Fruit fly (Drosophila melanogaster): Measurements from ENCODE around the gene sgg.

sgg gene

DNA sequence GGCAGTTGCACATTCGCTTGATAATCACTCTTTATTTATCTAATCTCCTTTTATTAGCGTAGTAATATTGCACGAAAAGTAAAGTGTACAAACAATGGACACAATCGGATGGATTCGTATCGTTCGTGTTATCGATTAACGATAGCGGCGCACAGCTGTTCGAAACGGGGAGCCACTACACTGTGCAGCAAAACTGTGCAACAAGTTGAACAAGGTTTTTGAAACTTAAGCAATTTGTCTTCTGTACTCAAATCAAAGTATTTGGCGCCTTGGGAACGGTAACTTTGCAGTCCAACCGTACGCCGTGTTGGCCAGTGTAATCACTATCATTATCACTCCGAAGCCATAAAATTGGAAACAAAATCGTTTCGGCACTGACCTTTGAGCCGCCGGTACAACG, 14.1 kb upstream of the sgg start, which contains the start of the genes Tsp3A and Seipin (continued):
- peak; percentile 88 for TF ChIP-seq unpg (GFP tag; optimal IDR thresholded peaks at IDR 0.05)
- TF ChIP-seq h (optimal IDR thresholded peaks at IDR 0.05) = no peak
- peak; percentile 94 for TF ChIP-seq dysf (GFP tag; IDR thresholded peaks at IDR 0.05)
- peak; percentile 82 for TF ChIP-seq ap (GFP tag; IDR thresholded peaks at IDR 0.05)
- peak; percentile 86 for TF ChIP-seq rib (GFP tag; IDR thresholded peaks at IDR 0.05)
- TF ChIP-seq tio (GFP tag; optimal IDR thresholded peaks at IDR 0.05) = no peak
- TF ChIP-seq CG7556 (GFP tag; optimal IDR thresholded peaks at IDR 0.05) = peak; percentile 80
- peak; percentile 65 for TF ChIP-seq Dad (GFP tag; optimal IDR thresholded peaks at IDR 0.05)
- peak; percentile 75 to 89 for TF ChIP-seq dpn (GFP tag; optimal IDR thresholded peaks at IDR 0.05)
- TF ChIP-seq CG12391 (tag; optimal IDR thresholded peaks at IDR 0.05) = peak; percentile 77
- TF ChIP-seq CG31365 (tag; optimal IDR thresholded peaks at IDR 0.05) = peak; percentile 80
- TF ChIP-seq lola (GFP tag; optimal IDR thresholded peaks at IDR 0.05) = peak in 1 of 3 experiments; percentile 46
- TF ChIP-seq zen (tag; optimal IDR thresholded peaks at IDR 0.05) = peak; percentile 38
- TF ChIP-seq Usf (GFP tag; optimal IDR thresholded peaks at IDR 0.05) = peak; percentile 65
- TF ChIP-seq Deaf1 (tag; optimal IDR thresholded peaks at IDR 0.05) = peak; percentile 70
- TF ChIP-seq zen2 (GFP tag; IDR thresholded peaks at IDR 0.05; ENCODE audit: partially characterized antibody) = peak; percentile 16; the same call in 1 of the 3 replicates
- peak; percentile 94 for TF ChIP-seq CG2120 (GFP tag; optimal IDR thresholded peaks at IDR 0.05)
- TF ChIP-seq Hmr (GFP tag; optimal IDR thresholded peaks at IDR 0.05) = peak; percentile 91
- no peak for TF ChIP-seq sqz (GFP tag; optimal IDR thresholded peaks at IDR 0.05)
- TF ChIP-seq CG3281 (GFP tag; optimal IDR thresholded peaks at IDR 0.05) = peak; percentile 89
- TF ChIP-seq zfh1 (GFP tag; IDR thresholded peaks at IDR 0.05) = peak; percentile 89
- peak; percentile 67 for TF ChIP-seq nerfin-1 (tag; optimal IDR thresholded peaks at IDR 0.05)
- peak; percentile 67 for TF ChIP-seq gcm (GFP tag; optimal IDR thresholded peaks at IDR 0.05)
- TF ChIP-seq CG17385 (GFP tag; optimal IDR thresholded peaks at IDR 0.05) = no peak
- TF ChIP-seq CG31388 (GFP tag; optimal IDR thresholded peaks at IDR 0.05) = peak; percentile 31
- TF ChIP-seq esg (GFP tag; conservative IDR thresholded peaks at IDR 0.05) = peak; percentile 75
- peak; percentile 66 for TF ChIP-seq tx (GFP tag; optimal IDR thresholded peaks at IDR 0.05)
- TF ChIP-seq jing (GFP tag; optimal IDR thresholded peaks at IDR 0.05) = no peak
- TF ChIP-seq CoRest (tag; optimal IDR thresholded peaks at IDR 0.05) = peak; percentile 82
- no peak for TF ChIP-seq CG17568 (GFP tag; optimal IDR thresholded peaks at IDR 0.05)
- peak; percentile 87 for TF ChIP-seq CG15514 (GFP tag; optimal IDR thresholded peaks at IDR 0.05)
- TF ChIP-seq MTF-1 (GFP tag; optimal IDR thresholded peaks at IDR 0.05; ENCODE audit: borderline replicate concordance) = peak; percentile 59
- peak; percentile 92 for TF ChIP-seq gro (GFP tag; optimal IDR thresholded peaks at IDR 0.05)
- peak; percentile 88 for TF ChIP-seq CG11695 (GFP tag; IDR thresholded peaks at IDR 0.05)
- peak; percentile 78 for TF ChIP-seq CG9215 (GFP tag; IDR thresholded peaks at IDR 0.05)
- peak; percentile 69 for TF ChIP-seq az2 (GFP tag; optimal IDR thresholded peaks at IDR 0.05)
- TF ChIP-seq CG18476 (GFP tag; optimal IDR thresholded peaks at IDR 0.05) = peak; percentile 56
- TF ChIP-seq pum (GFP tag; optimal IDR thresholded peaks at IDR 0.05) = peak; percentile 57
- TF ChIP-seq tin (GFP tag; optimal IDR thresholded peaks at IDR 0.05) = peak; percentile 65
- peak; percentile 54 for TF ChIP-seq CG3163 (GFP tag; optimal IDR thresholded peaks at IDR 0.05)
- peak; percentile 32 for TF ChIP-seq fd64A (GFP tag; optimal IDR thresholded peaks at IDR 0.05)
- peak; percentile 88 for TF ChIP-seq CG17359 (tag; optimal IDR thresholded peaks at IDR 0.05)
- peak; percentile 75 for TF ChIP-seq slp2 (GFP tag; optimal IDR thresholded peaks at IDR 0.05)
- peak; percentile 94 for TF ChIP-seq vvl (GFP tag; IDR thresholded peaks at IDR 0.05)
- peak; percentile 79 for TF ChIP-seq Xbp1 (GFP tag; optimal IDR thresholded peaks at IDR 0.05)
- peak; percentile 92 for TF ChIP-seq scrt (GFP tag; optimal IDR thresholded peaks at IDR 0.05)
- TF ChIP-seq HLH4C (GFP tag; IDR thresholded peaks at IDR 0.05; ENCODE audit: partially characterized antibody) = peak; percentile 67
- no peak for TF ChIP-seq CG11723 (GFP tag; optimal IDR thresholded peaks at IDR 0.05)
- peak; percentile 84 for TF ChIP-seq Aef1 (GFP tag; IDR thresholded peaks at IDR 0.05)
- peak; percentile 76 for TF ChIP-seq CG10274 (GFP tag; optimal IDR thresholded peaks at IDR 0.05)
- TF ChIP-seq CG15011 (GFP tag; optimal IDR thresholded peaks at IDR 0.05) = no peak

Measured in whole organism, embryonic.